Fruit fly (Drosophila melanogaster): ENCODE measurements around the gene CG3793.

CG3793 gene

DNA sequence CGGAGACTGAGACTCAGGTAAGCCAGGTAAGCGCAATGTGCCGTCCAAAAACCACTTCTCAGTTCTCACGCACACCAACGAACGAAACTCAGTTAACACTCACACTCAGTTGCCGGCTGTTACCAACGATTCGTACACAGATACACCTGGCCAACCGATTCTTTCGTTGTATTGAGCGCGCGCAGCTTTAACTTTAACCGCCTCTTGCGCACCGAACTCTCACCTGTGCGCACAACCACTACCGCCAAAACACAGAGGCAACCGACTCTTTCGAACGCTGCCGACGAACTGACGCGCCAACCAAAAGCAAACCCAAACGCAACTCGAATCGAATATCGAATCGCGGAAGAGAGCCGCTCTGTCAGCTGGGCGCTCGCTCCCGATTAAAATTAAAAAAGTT lies 1.6 kb upstream of the CG3793 start, which contains the start of gene Gli (continued):
- TF ChIP-seq CG6683 (GFP tag; optimal IDR thresholded peaks at IDR 0.05) (no peak), CG7372 (GFP tag; IDR thresholded peaks at IDR 0.05) (no peak), CG11504 (tag; optimal IDR thresholded peaks at IDR 0.05) (no peak), CG15514 (GFP tag; optimal IDR thresholded peaks at IDR 0.05) (peak; percentile 55), CG17328 (GFP tag; IDR thresholded peaks at IDR 0.05) (peak; percentile 26; the same call in 1 of the 2 replicates), CG9609 (GFP tag; optimal IDR thresholded peaks at IDR 0.05) (no peak), CG17385 (GFP tag; optimal IDR thresholded peaks at IDR 0.05) (peak; percentile 52), bcd (GFP tag; optimal IDR thresholded peaks at IDR 0.05) (no peak), CG15601 (tag; optimal IDR thresholded peaks at IDR 0.05) (no peak), CG14014 (GFP tag; IDR thresholded peaks at IDR 0.05) (0 out of 2 replicates have a peak, but pooled peaks have one; percentile 12), Dek (tag; optimal IDR thresholded peaks at IDR 0.05) (no peak), H15 (GFP tag; IDR thresholded peaks at IDR 0.05) (no peak), Fer2 (tag; optimal IDR thresholded peaks at IDR 0.05) (no peak), Bdp1 (GFP tag; optimal IDR thresholded peaks at IDR 0.05) (no peak), B-H1 (GFP tag; IDR thresholded peaks at IDR 0.05) (no peak; the same call in 2 of the 3 replicates), h (optimal IDR thresholded peaks at IDR 0.05) (no peak), dpn (GFP tag; optimal IDR thresholded peaks at IDR 0.05) (peak in 1 of 2 experiments; percentile 58), amos (GFP tag; IDR thresholded peaks at IDR 0.05; ENCODE audit: partially characterized antibody) (peak; percentile 60), MTF-1 (GFP tag; optimal IDR thresholded peaks at IDR 0.05; ENCODE audit: borderline replicate concordance) (peak; percentile 76), CrebB (tag; optimal IDR thresholded peaks at IDR 0.05) (peak; percentile 65), sisA (GFP tag; IDR thresholded peaks at IDR 0.05) (no peak), Nf-YB (GFP tag; optimal IDR thresholded peaks at IDR 0.05) (no peak), CG17568 (GFP tag; optimal IDR thresholded peaks at IDR 0.05) (no peak), lmd (GFP tag; IDR thresholded peaks at IDR 0.05) (no peak; the same call in 1 of the 2 replicates), CG31388 (GFP tag; optimal IDR thresholded peaks at IDR 0.05) (no peak), HmgZ (tag; optimal IDR thresholded peaks at IDR 0.05) (peak; percentile 68), eve (GFP tag; optimal IDR thresholded peaks at IDR 0.05) (no peak), Opbp (GFP tag; IDR thresholded peaks at IDR 0.05; ENCODE audit: partially characterized antibody) (peak; percentile 63; the same call in 2 of the 3 replicates), CG31224 (GFP tag; IDR thresholded peaks at IDR 0.05) (no peak), CG3995 (GFP tag; optimal IDR thresholded peaks at IDR 0.05) (no peak), Mes4 (GFP tag; optimal IDR thresholded peaks at IDR 0.05) (no peak), CG12219 (GFP tag; optimal IDR thresholded peaks at IDR 0.05) (no peak), lilli (GFP tag; optimal IDR thresholded peaks at IDR 0.05) (no peak), CG4820 (GFP tag; optimal IDR thresholded peaks at IDR 0.05) (no peak), dati (GFP tag; IDR thresholded peaks at IDR 0.05) (no peak), ash1 (GFP tag; optimal IDR thresholded peaks at IDR 0.05) (no peak), CG12659 (GFP tag; optimal IDR thresholded peaks at IDR 0.05) (no peak), ranshi (GFP tag; IDR thresholded peaks at IDR 0.05) (0 out of 2 replicates have a peak, but pooled peaks have one; percentile 12), zfh1 (GFP tag; IDR thresholded peaks at IDR 0.05) (peak; percentile 57; the same call in 2 of the 3 replicates), NK7.1 (GFP tag; optimal IDR thresholded peaks at IDR 0.05) (no peak), CG2202 (tag; optimal IDR thresholded peaks at IDR 0.05) (no peak), grau (tag; optimal IDR thresholded peaks at IDR 0.05) (peak; percentile 13), CG1529 (GFP tag; optimal IDR thresholded peaks at IDR 0.05) (no peak), CG16863 (GFP tag; optimal IDR thresholded peaks at IDR 0.05) (no peak), ssp (GFP tag; IDR thresholded peaks at IDR 0.05) (no peak), tap (tag; optimal IDR thresholded peaks at IDR 0.05) (peak; percentile 38), CG16813 (GFP tag; IDR thresholded peaks at IDR 0.05; ENCODE audit: partially characterized antibody) (peak; percentile 38; the same call in 1 of the 3 replicates), cas (GFP tag; IDR thresholded peaks at IDR 0.05) (no peak), CG7271 (tag; optimal IDR thresholded peaks at IDR 0.05) (no peak), ERR (GFP tag; optimal IDR thresholded peaks at IDR 0.05) (peak; percentile 25), CG10959 (GFP tag; IDR thresholded peaks at IDR 0.05) (0 out of 2 replicates have a peak, but pooled peaks have one; percentile 17)

Measured in whole organism, embryonic.